Fruit fly (Drosophila melanogaster): ENCODE data around the gene CG42724.

The CG42724 gene

dm6 chr3R:6410412-6411225, 42.5 kb upstream of the CG42724 start (continued):
- TF ChIP-seq CG16815 (GFP tag; optimal IDR thresholded peaks at IDR 0.05) (peak; percentile 76), sens-2 (GFP tag; IDR thresholded peaks at IDR 0.05) (peak; percentile 61; the same call in 1 of the 2 replicates), CG10274 (GFP tag; optimal IDR thresholded peaks at IDR 0.05) (peak; percentile 80), CG14710 (tag; optimal IDR thresholded peaks at IDR 0.05) (peak; percentile 88), CG3726 (GFP tag; IDR thresholded peaks at IDR 0.05) (0 out of 3 replicates have a peak, but pooled peaks have one; percentile 74), CG1792 (GFP tag; optimal IDR thresholded peaks at IDR 0.05) (peak; percentile 67), CG8281 (tag; optimal IDR thresholded peaks at IDR 0.05) (peak; percentile 58), jigr1 (GFP tag; IDR thresholded peaks at IDR 0.05) (peak; percentile 61; the same call in 1 of the 3 replicates), CG13424 (tag; optimal IDR thresholded peaks at IDR 0.05) (peak; percentile 92), slp2 (GFP tag; optimal IDR thresholded peaks at IDR 0.05) (peak; percentile 53), CG8765 (GFP tag; IDR thresholded peaks at IDR 0.05) (peak; percentile 37; the same call in 1 of the 2 replicates), slou (GFP tag; optimal IDR thresholded peaks at IDR 0.05) (peak; percentile 65), CG18011 (GFP tag; optimal IDR thresholded peaks at IDR 0.05) (peak; percentile 72), HLH3B (GFP tag; IDR thresholded peaks at IDR 0.05) (peak; percentile 60), caup (GFP tag; optimal IDR thresholded peaks at IDR 0.05; ENCODE audit: severe bottlenecking) (peak; percentile 77), cg (GFP tag; optimal IDR thresholded peaks at IDR 0.05) (peak; percentile 18), Scr (GFP tag; IDR thresholded peaks at IDR 0.05; ENCODE audit: partially characterized antibody) (no peak), psq (GFP tag; optimal IDR thresholded peaks at IDR 0.05) (peak; percentile 51), Mrtf (GFP tag; IDR thresholded peaks at IDR 0.05) (peak; percentile 66; the same call in 1 of the 3 replicates), Bteb2 (GFP tag; optimal IDR thresholded peaks at IDR 0.05) (peak; percentile 73), CG9876 (GFP tag; optimal IDR thresholded peaks at IDR 0.05) (peak; percentile 46), Dbx (GFP tag; IDR thresholded peaks at IDR 0.05) (peak; percentile 64; the same call in 1 of the 3 replicates), gsb-n (tag; optimal IDR thresholded peaks at IDR 0.05) (peak; percentile 81), CG9727 (GFP tag; optimal IDR thresholded peaks at IDR 0.05) (peak; percentile 89), ro (GFP tag; IDR thresholded peaks at IDR 0.05) (peak; percentile 17; the same call in 1 of the 2 replicates), CG12391 (tag; optimal IDR thresholded peaks at IDR 0.05) (peak; percentile 92), Doc2 (GFP tag; IDR thresholded peaks at IDR 0.05) (no peak), CG18599 (GFP tag; optimal IDR thresholded peaks at IDR 0.05) (peak; percentile 90), sna (GFP tag; IDR thresholded peaks at IDR 0.05; ENCODE audit: partially characterized antibody) (no peak), CG4360 (GFP tag; IDR thresholded peaks at IDR 0.05) (peak; percentile 47), B-H1 (GFP tag; IDR thresholded peaks at IDR 0.05) (peak; percentile 46), odd (GFP tag; optimal IDR thresholded peaks at IDR 0.05) (peak; percentile 81), CG4730 (GFP tag; IDR thresholded peaks at IDR 0.05) (peak; percentile 50; the same call in 1 of the 2 replicates), Nf-YA (GFP tag; IDR thresholded peaks at IDR 0.05) (no peak), bbx (GFP tag; IDR thresholded peaks at IDR 0.05; ENCODE audit: partially characterized antibody) (no peak), CG17568 (GFP tag; optimal IDR thresholded peaks at IDR 0.05) (peak; percentile 71), Xbp1 (GFP tag; optimal IDR thresholded peaks at IDR 0.05) (peak; percentile 89), Lpt (GFP tag; optimal IDR thresholded peaks at IDR 0.05) (no peak), phol (tag; optimal IDR thresholded peaks at IDR 0.05) (peak; percentile 92), CG33557 (GFP tag; optimal IDR thresholded peaks at IDR 0.05) (peak; percentile 68), CG6654 (GFP tag; optimal IDR thresholded peaks at IDR 0.05) (peak; percentile 68), pita (GFP tag; optimal IDR thresholded peaks at IDR 0.05) (no peak), CG14050 (GFP tag; IDR thresholded peaks at IDR 0.05) (peak; percentile 46; the same call in 1 of the 3 replicates), CG15269 (tag; optimal IDR thresholded peaks at IDR 0.05) (peak; percentile 89), stc (GFP tag; IDR thresholded peaks at IDR 0.05) (peak; percentile 62; the same call in 1 of the 2 replicates), CG12769 (tag; optimal IDR thresholded peaks at IDR 0.05) (peak; percentile 73), pfk (GFP tag; optimal IDR thresholded peaks at IDR 0.05) (peak; percentile 24), CG34376 (GFP tag; optimal IDR thresholded peaks at IDR 0.05) (peak; percentile 84)
